Fruit fly (Drosophila melanogaster) whole organism, embryonic: ENCODE results near the gene Ino80.

Experiments
- Ada2b ChIP-seq: fragments of 200-800 bp; sonication (Bioruptor generic); IDR thresholded peaks from 2 replicates; pipeline ENCODE4 v1.3.6; 2022; ENCODE audit warnings: missing biosample characterization, missing genetic modification characterization
- Awh ChIP-seq: fragments of 200-800 bp; sonication (Bioruptor generic); IDR thresholded peaks from 2 replicates; pipeline ENCODE4, ENCODE4 v1.3.6; 2022; ENCODE audit warnings: missing biosample characterization, missing genetic modification characterization
- CG10321 ChIP-seq: fragments of 200-800 bp; sonication (Bioruptor generic); IDR thresholded peaks from 2 replicates; pipeline ENCODE4 v1.3.6; 2022; ENCODE audit warnings: missing biosample characterization, missing genetic modification characterization
- CG10654 ChIP-seq: fragments of 200-800 bp; sonication (Bioruptor generic); optimal IDR thresholded peaks from 2 replicates; lab custom pipeline; 2016; ENCODE audit warnings: missing biosample characterization, missing genetic modification characterization
- CG12219 ChIP-seq: fragments of 200-800 bp; sonication (Bioruptor generic); optimal IDR thresholded peaks from 3 replicates; lab custom pipeline; 2018; ENCODE audit warnings: missing biosample characterization, mild to moderate bottlenecking, missing genetic modification characterization
- CG15269 ChIP-seq: fragments of 200-800 bp; sonication (Bioruptor generic); optimal IDR thresholded peaks from 2 replicates; lab custom pipeline; 2018; ENCODE audit warnings: missing biosample characterization, mild to moderate bottlenecking, missing genetic modification characterization, moderate library complexity
- CG1529 ChIP-seq: fragments of 200-800 bp; sonication (Bioruptor generic); optimal IDR thresholded peaks from 3 replicates; lab custom pipeline; 2018; ENCODE audit warnings: missing biosample characterization, missing genetic modification characterization
- CG15514 ChIP-seq: fragments of 200-800 bp; sonication (Bioruptor generic); optimal IDR thresholded peaks from 3 replicates; lab custom pipeline; 2017; ENCODE audit warnings: missing biosample characterization, missing genetic modification characterization, mild to moderate bottlenecking, moderate library complexity, missing genetic modification reagents
- CG1603 ChIP-seq: fragments of 200-800 bp; sonication (Bioruptor generic); optimal IDR thresholded peaks from 2 replicates; lab custom pipeline; 2019; ENCODE audit warnings: missing biosample characterization, mild to moderate bottlenecking, missing genetic modification characterization, moderate library complexity
- CG18262 ChIP-seq: fragments of 200-800 bp; optimal IDR thresholded peaks from 3 replicates; lab custom pipeline; 2019; ENCODE audit warnings: missing biosample characterization, mild to moderate bottlenecking, missing genetic modification characterization, moderate library complexity
- CG1832 ChIP-seq: fragments of 200-800 bp; sonication (Bioruptor generic); optimal IDR thresholded peaks from 2 replicates; lab custom pipeline; 2017; ENCODE audit warnings: missing biosample characterization, mild to moderate bottlenecking, missing genetic modification characterization, inconsistent platforms
- CG2116 ChIP-seq: fragments of 200-800 bp; sonication (Bioruptor generic); optimal IDR thresholded peaks from 3 replicates; lab custom pipeline; 2018; ENCODE audit warnings: missing biosample characterization, mild to moderate bottlenecking, missing genetic modification characterization
- CG2202 ChIP-seq: fragments of 200-800 bp; sonication (Bioruptor generic); optimal IDR thresholded peaks from 2 replicates; lab custom pipeline; 2018; ENCODE audit warnings: missing biosample characterization, mild to moderate bottlenecking, missing genetic modification characterization
- CG2889 ChIP-seq: fragments of 200-800 bp; sonication (Bioruptor generic); IDR thresholded peaks from 3 replicates; pipeline ENCODE4 v1.3.6; 2022; ENCODE audit warnings: missing biosample characterization, missing genetic modification characterization
- CG31441 ChIP-seq: fragments of 200-800 bp; sonication (Bioruptor generic); IDR thresholded peaks from 2 replicates; pipeline ENCODE4 v1.3.6; 2022; ENCODE audit warnings: missing biosample characterization, missing genetic modification characterization
- CG7839 ChIP-seq: fragments of 200-800 bp; sonication (Bioruptor generic); optimal IDR thresholded peaks from 3 replicates; lab custom pipeline; 2018; ENCODE audit warnings: missing biosample characterization, mild to moderate bottlenecking, missing genetic modification characterization, moderate library complexity
- CG9797 ChIP-seq: fragments of 200-800 bp; sonication (Bioruptor generic); optimal IDR thresholded peaks from 3 replicates; lab custom pipeline; 2018; ENCODE audit warnings: missing biosample characterization, mild to moderate bottlenecking, missing genetic modification characterization
- CG9876 ChIP-seq: fragments of 200-800 bp; sonication (Bioruptor generic); optimal IDR thresholded peaks from 2 replicates; lab custom pipeline; 2016; ENCODE audit warnings: missing biosample characterization, missing genetic modification characterization
- CoRest ChIP-seq: fragments of 200-800 bp; sonication (Bioruptor generic); optimal IDR thresholded peaks from 3 replicates; lab custom pipeline; 2018; ENCODE audit warnings: missing biosample characterization, mild to moderate bottlenecking, missing genetic modification characterization, moderate library complexity
- D ChIP-seq, 2 experiments: fragments of 200-800 bp in 1 of 2; fragments of >200 bp in 1 of 2; sonication (Bioruptor generic) in 1 of 2; optimal IDR thresholded peaks; 2 replicates in 1 of 2; 3 replicates in 1 of 2; lab custom pipeline; 2017; ENCODE audit warnings: mild to moderate bottlenecking in 1 of 2, missing biosample characterization in 1 of 2, missing genetic modification characterization in 1 of 2, missing genetic modification reagents in 1 of 2
- D19A ChIP-seq: fragments of 200-800 bp; optimal IDR thresholded peaks from 3 replicates; lab custom pipeline; 2019; ENCODE audit warnings: missing biosample characterization, mild to moderate bottlenecking, missing genetic modification characterization, moderate library complexity
- Doc2 ChIP-seq: fragments of 200-800 bp; sonication (Bioruptor generic); IDR thresholded peaks from 2 replicates; pipeline ENCODE4 v1.3.6; 2022; ENCODE audit warnings: missing biosample characterization, missing genetic modification characterization
- Gsc ChIP-seq: fragments of 200-800 bp; sonication (Bioruptor generic); IDR thresholded peaks from 2 replicates; pipeline ENCODE4 v1.3.6; 2022; ENCODE audit warnings: missing biosample characterization, missing genetic modification characterization
- HLH54F ChIP-seq: fragments of 200-800 bp; sonication (Bioruptor generic); optimal IDR thresholded peaks from 3 replicates; lab custom pipeline; 2016; ENCODE audit warnings: missing biosample characterization, missing genetic modification characterization
- Kr ChIP-seq: fragments of 200-800 bp; sonication (Bioruptor generic); optimal IDR thresholded peaks from 2 replicates; lab custom pipeline; 2017; ENCODE audit warnings: missing biosample characterization, mild to moderate bottlenecking, missing genetic modification characterization
- Opbp ChIP-seq: fragments of 200-800 bp; sonication (Bioruptor generic); IDR thresholded peaks from 3 replicates; pipeline ENCODE4 v1.3.6; 2022; ENCODE audit warnings: missing biosample characterization, missing genetic modification characterization; ENCODE audit not compliant: partially characterized antibody
- Pdp1 ChIP-seq, 2 experiments: fragments of 200-800 bp; sonication (Bioruptor generic); optimal IDR thresholded peaks; 3 replicates each; lab custom pipeline; 2016; ENCODE audit warnings: missing biosample characterization in 2 of 2, missing genetic modification characterization in 2 of 2, mild to moderate bottlenecking in 1 of 2, moderate library complexity in 1 of 2
- Poxn ChIP-seq: fragments of 200-800 bp; sonication (Bioruptor generic); IDR thresholded peaks from 2 replicates; pipeline ENCODE4 v1.3.6; 2022; ENCODE audit warnings: missing biosample characterization, missing genetic modification characterization
- Rx ChIP-seq: fragments of 200-800 bp; sonication (Bioruptor generic); IDR thresholded peaks from 2 replicates; pipeline ENCODE4 v1.3.6; 2022; ENCODE audit warnings: missing biosample characterization, missing genetic modification characterization
- Tbp ChIP-seq: fragments of >200 bp; optimal IDR thresholded peaks from 2 replicates; lab custom pipeline; 2018; ENCODE audit warnings: missing biosample characterization, missing genetic modification characterization
- ac ChIP-seq: fragments of 200-800 bp; sonication (Bioruptor generic); optimal IDR thresholded peaks from 3 replicates; lab custom pipeline; 2017; ENCODE audit warnings: missing biosample characterization, mild to moderate bottlenecking, missing genetic modification characterization
- amos ChIP-seq: fragments of 200-800 bp; sonication (Bioruptor generic); IDR thresholded peaks from 2 replicates; pipeline ENCODE4 v1.3.6; 2022; ENCODE audit warnings: missing biosample characterization, missing genetic modification characterization; ENCODE audit not compliant: partially characterized antibody
- cas ChIP-seq: fragments of 200-800 bp; sonication (Bioruptor generic); IDR thresholded peaks from 2 replicates; pipeline ENCODE4 v1.3.6; 2022; ENCODE audit warnings: missing biosample characterization, missing genetic modification characterization
- dimm ChIP-seq: fragments of 200-800 bp; sonication (Bioruptor generic); IDR thresholded peaks from 2 replicates; pipeline ENCODE4 v1.3.6; 2022; ENCODE audit warnings: missing biosample characterization, missing genetic modification characterization
- fru ChIP-seq: fragments of >200 bp; optimal IDR thresholded peaks from 2 replicates; lab custom pipeline; 2017
- fu2 ChIP-seq: fragments of 200-800 bp; sonication (Bioruptor generic); optimal IDR thresholded peaks from 2 replicates; lab custom pipeline; 2016; ENCODE audit warnings: missing biosample characterization, missing genetic modification characterization
- gcm2 ChIP-seq: fragments of 200-800 bp; sonication (Bioruptor generic); optimal IDR thresholded peaks from 2 replicates; lab custom pipeline; 2016; ENCODE audit warnings: missing biosample characterization, missing genetic modification characterization
- gem ChIP-seq: fragments of 200-800 bp; sonication (Bioruptor generic); optimal IDR thresholded peaks from 2 replicates; lab custom pipeline; 2019; ENCODE audit warnings: missing biosample characterization, mild to moderate bottlenecking, missing genetic modification characterization, moderate library complexity
- grn ChIP-seq: fragments of 200-800 bp; sonication (Bioruptor generic); optimal IDR thresholded peaks from 3 replicates; lab custom pipeline; 2017; ENCODE audit warnings: missing biosample characterization, missing genetic modification characterization
- insv ChIP-seq, 2 experiments: fragments of 200-800 bp; sonication (Bioruptor generic); optimal IDR thresholded peaks; 3 replicates each; lab custom pipeline; 2016 to 2018; ENCODE audit warnings: missing biosample characterization in 2 of 2, missing genetic modification characterization in 2 of 2
- kni ChIP-seq: fragments of 200-800 bp; sonication (Bioruptor generic); optimal IDR thresholded peaks from 3 replicates; lab custom pipeline; 2017; ENCODE audit warnings: mild to moderate bottlenecking, missing biosample characterization, missing genetic modification reagents, missing genetic modification characterization
- maf-S ChIP-seq: fragments of 200-800 bp; sonication (Bioruptor generic); optimal IDR thresholded peaks from 2 replicates; lab custom pipeline; 2016; ENCODE audit warnings: missing biosample characterization, missing genetic modification characterization
- nmo ChIP-seq: fragments of 200-800 bp; sonication (Bioruptor generic); optimal IDR thresholded peaks from 2 replicates; lab custom pipeline; 2018; ENCODE audit warnings: missing biosample characterization, mild to moderate bottlenecking, missing genetic modification characterization, moderate library complexity
- pho ChIP-seq: fragments of 200-800 bp; sonication (Bioruptor generic); optimal IDR thresholded peaks from 2 replicates; lab custom pipeline; 2016; ENCODE audit warnings: missing biosample characterization, missing genetic modification characterization
- shn ChIP-seq: fragments of 200-800 bp; sonication (Bioruptor generic); optimal IDR thresholded peaks from 3 replicates; lab custom pipeline; 2016; ENCODE audit warnings: missing biosample characterization, missing genetic modification characterization
- sisA ChIP-seq: fragments of 200-800 bp; sonication (Bioruptor generic); IDR thresholded peaks from 2 replicates; pipeline ENCODE4 v1.3.6; 2022; ENCODE audit warnings: missing biosample characterization, missing genetic modification characterization
- sr ChIP-seq: fragments of 200-800 bp; sonication (Bioruptor generic); IDR thresholded peaks from 3 replicates; pipeline ENCODE4 v1.3.6; 2022; ENCODE audit warnings: missing biosample characterization, missing genetic modification characterization
- trh ChIP-seq: fragments of 200-800 bp; sonication (Bioruptor generic); optimal IDR thresholded peaks from 2 replicates; lab custom pipeline; 2016; ENCODE audit warnings: missing biosample characterization, missing genetic modification characterization
- tup ChIP-seq: fragments of 200-800 bp; sonication (Bioruptor generic); optimal IDR thresholded peaks from 2 replicates; lab custom pipeline; 2016; ENCODE audit warnings: missing biosample characterization, mild to moderate bottlenecking, missing genetic modification characterization, moderate library complexity
- twi ChIP-seq: fragments of 200-800 bp; optimal IDR thresholded peaks from 2 replicates; lab custom pipeline; 2019; ENCODE audit warnings: missing biosample characterization, mild to moderate bottlenecking, missing genetic modification characterization, moderate library complexity
- tx ChIP-seq: fragments of 200-800 bp; sonication (Bioruptor generic); optimal IDR thresholded peaks from 2 replicates; lab custom pipeline; 2016; ENCODE audit warnings: missing biosample characterization, missing genetic modification characterization

The Ino80 gene

DNA sequence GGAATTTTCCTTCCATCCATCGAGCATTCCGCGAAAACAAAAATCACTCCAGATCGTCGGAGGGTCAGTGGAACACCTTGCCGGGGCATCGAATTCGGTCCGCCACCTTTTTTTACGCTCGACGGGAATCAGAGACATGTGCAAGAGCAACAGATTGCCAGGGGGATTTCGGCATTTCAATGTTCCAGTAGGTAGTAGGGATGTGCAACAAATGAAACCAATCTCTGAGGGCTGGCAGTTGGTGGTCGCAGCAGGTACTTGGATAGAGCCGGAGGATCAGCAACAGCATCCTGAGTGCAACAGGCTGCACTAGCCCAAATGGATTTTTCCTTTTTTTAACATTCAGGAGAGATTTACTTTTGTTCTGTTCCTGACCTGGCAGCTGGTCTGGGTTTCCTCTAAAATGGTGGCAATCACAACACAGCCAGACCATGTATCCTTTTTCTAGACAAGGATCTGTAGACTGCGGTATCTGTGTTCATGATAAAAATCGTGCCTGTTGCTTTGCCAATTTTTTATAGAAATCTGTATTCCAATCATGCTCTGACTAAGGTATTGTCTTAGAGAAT, 52.5 kb downstream of the Ino80 start (continued):
- TF ChIP-seq cas (GFP tag; lab: Robert Waterston, UW) (no peak), CG1832 (GFP tag; lab: Kevin White, UChicago) (no peak), amos (GFP tag; lab: Robert Waterston, UW) (peak; percentile 10; the same call in 1 of the 2 replicates), twi (peak; percentile 97), tup (GFP tag; lab: Kevin White, UChicago) (no peak), Kr (GFP tag; lab: Kevin White, UChicago) (peak; percentile 31), Rx (GFP tag; lab: Robert Waterston, UW) (no peak), tx (GFP tag; lab: Kevin White, UChicago) (no peak), CG10654 (GFP tag; lab: Kevin White, UChicago) (no peak), Tbp (GFP tag; lab: Kevin White, UChicago) (no peak), CG2116 (GFP tag; lab: Kevin White, UChicago) (no peak), sisA (no peak), CG1603 (tag; lab: Kevin White, UChicago) (no peak), gcm2 (GFP tag; lab: Kevin White, UChicago) (no peak), fu2 (GFP tag; lab: Kevin White, UChicago) (no peak), CG2202 (tag; lab: Kevin White, UChicago) (no peak), CG10321 (GFP tag; lab: Robert Waterston, UW) (no peak), CG2889 (GFP tag; lab: Robert Waterston, UW) (no peak), insv (GFP tag; optimal IDR thresholded peaks at IDR 0.05; lab: Kevin White, UChicago) (peak in 1 of 2 experiments; percentile 5), Poxn (GFP tag; lab: Robert Waterston, UW) (no peak), maf-S (GFP tag; lab: Kevin White, UChicago) (no peak), sr (GFP tag; lab: Robert Waterston, UW) (no peak), CG15514 (GFP tag; lab: Kevin White, UChicago) (no peak), CG12219 (no peak), ac (GFP tag; lab: Kevin White, UChicago) (peak; percentile 60), CG1529 (GFP tag; lab: Kevin White, UChicago) (no peak), HLH54F (GFP tag; lab: Kevin White, UChicago) (no peak), kni (GFP tag; lab: Kevin White, UChicago) (peak; percentile 67), Awh (GFP tag; lab: Robert Waterston, UW) (no peak), Pdp1 (GFP tag; optimal IDR thresholded peaks at IDR 0.05; lab: Kevin White, UChicago) (no peak), CG15269 (tag; lab: Kevin White, UChicago) (no peak), Doc2 (no peak), Ada2b (GFP tag; lab: Robert Waterston, UW) (no peak), Gsc (GFP tag; lab: Robert Waterston, UW) (no peak), grn (GFP tag; lab: Kevin White, UChicago) (peak; percentile 30), CG9876 (GFP tag; lab: Kevin White, UChicago) (no peak)
- TF ChIP-seq, all 482 proteins: peak for 14

DNA sequence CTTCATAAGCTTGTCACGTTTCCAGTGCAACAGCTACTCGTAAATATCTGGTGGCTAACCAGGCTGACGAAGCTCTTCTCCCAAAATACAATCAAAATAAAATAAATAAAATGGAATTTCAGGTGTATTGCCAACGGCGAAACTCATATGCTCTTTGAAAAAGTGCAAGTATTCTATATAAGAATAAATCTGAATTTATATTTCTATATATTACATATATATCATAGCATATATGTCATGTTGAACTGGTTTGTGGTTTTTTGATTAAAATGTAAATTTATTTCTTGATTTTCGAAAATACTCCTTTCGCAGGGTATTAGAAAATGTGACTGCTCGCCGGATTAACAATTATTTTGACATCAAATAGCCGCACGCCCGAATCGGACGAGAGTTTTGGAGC, 55.3 kb downstream of the Ino80 start:
- TF ChIP-seq shn (GFP tag; lab: Kevin White, UChicago) (no peak), CG7839 (tag; lab: Kevin White, UChicago) (peak; percentile 18), CG18262 (tag; lab: Kevin White, UChicago) (peak; percentile 42), CG31441 (0 out of 2 replicates have a peak, but pooled peaks have one; percentile 13), D (optimal IDR thresholded peaks at IDR 0.05; lab: Kevin White, UChicago) (no peak), D (GFP tag; optimal IDR thresholded peaks at IDR 0.05; lab: Kevin White, UChicago) (no peak), trh (GFP tag; lab: Kevin White, UChicago) (no peak), D19A (tag; lab: Kevin White, UChicago) (peak; percentile 87), pho (GFP tag; lab: Kevin White, UChicago) (no peak), nmo (GFP tag; lab: Kevin White, UChicago) (peak; percentile 30), CoRest (tag; lab: Kevin White, UChicago) (peak; percentile 0), Opbp (GFP tag; lab: Robert Waterston, UW) (no peak), CG9797 (no peak), fru (lab: Kevin White, UChicago) (no peak), cas (GFP tag; lab: Robert Waterston, UW) (no peak), dimm (GFP tag; lab: Robert Waterston, UW) (no peak), fu2 (GFP tag; lab: Kevin White, UChicago) (no peak), gem (tag; lab: Kevin White, UChicago) (peak; percentile 36)
